Worm (Caenorhabditis elegans) whole organism, midembryonic: ENCODE measurements around the gene nono-1.

Source experiments
- flt-1 ChIP-seq: fragments of 200-800 bp; sonication (Bioruptor generic); IDR thresholded peaks from 2 replicates; pipeline ENCODE4 v1.3.6; 2022; ENCODE audit warnings: missing genetic modification characterization, missing compliant biosample characterization
- klf-2 ChIP-seq: fragments of 200-800 bp; sonication (Bioruptor generic); conservative IDR thresholded peaks from 2 replicates; pipeline ENCODE4 v1.3.6; 2022; ENCODE audit warnings: missing genetic modification reagents, missing genetic modification characterization, missing compliant biosample characterization

ce11 chrIII:5931433-5931994 lies 26.5 kb downstream of the nono-1 start, which contains the start of gene EGAP1.5:
- TF ChIP-seq klf-2, result no peak
- no peak for TF ChIP-seq flt-1
